Worm (Caenorhabditis elegans) whole organism, L1 larva: ENCODE results near the gene C56E6.4.

Source experiments
- C16A3.4 ChIP-seq: fragments of 150-350 bp; optimal IDR thresholded peaks from 2 replicates; lab custom pipeline; 2014; ENCODE audit warnings: missing biosample characterization, missing genetic modification characterization
- Y116A8C.19 ChIP-seq: sonication (generic microtip); optimal IDR thresholded peaks from 2 replicates; lab custom pipeline; 2016; ENCODE audit warnings: missing compliant biosample characterization, missing genetic modification characterization, borderline replicate concordance
- alr-1 ChIP-seq: fragments of 200-800 bp; sonication (Bioruptor generic); optimal IDR thresholded peaks from 2 replicates; lab custom pipeline; 2018; ENCODE audit warnings: borderline replicate concordance, mild to moderate bottlenecking, missing genetic modification characterization, missing compliant biosample characterization
- ama-1 ChIP-seq: fragments of 150-350 bp; optimal IDR thresholded peaks from 2 replicates; lab custom pipeline; 2014
- blmp-1 ChIP-seq: fragments of 150-350 bp; optimal IDR thresholded peaks from 2 replicates; lab custom pipeline; 2014; ENCODE audit warnings: missing biosample characterization, missing genetic modification characterization
- ceh-82 ChIP-seq, 3 experiments: fragments of 150-350 bp in 1 of 3; sonication (generic microtip) in 2 of 3; optimal IDR thresholded peaks; 2 replicates each; lab custom pipeline; 2014 to 2017; ENCODE audit warnings: missing biosample characterization in 3 of 3, missing genetic modification characterization in 3 of 3
- ceh-90 ChIP-seq: sonication (generic microtip); optimal IDR thresholded peaks from 2 replicates; lab custom pipeline; 2016; ENCODE audit warnings: missing genetic modification characterization, missing compliant biosample characterization
- dsc-1 ChIP-seq: sonication (generic microtip); optimal IDR thresholded peaks from 2 replicates; lab custom pipeline; 2016; ENCODE audit warnings: mild to moderate bottlenecking, missing genetic modification characterization, missing compliant biosample characterization
- efl-1 ChIP-seq, 4 experiments: fragments of 150-350 bp; optimal IDR thresholded peaks in 3 of 4; peaks in 1 of 4; 1 replicate in 1 of 4; 2 replicates in 3 of 4; lab custom pipeline; 2014; ENCODE audit warnings: missing biosample characterization in 2 of 4, missing genetic modification characterization in 2 of 4, missing genetic modification reagents in 2 of 4
- egl-13 ChIP-seq: sonication (generic microtip); optimal IDR thresholded peaks from 2 replicates; lab custom pipeline; 2016; ENCODE audit warnings: missing genotype, missing genetic modification reagents, missing genetic modification characterization, missing compliant biosample characterization
- elt-3 ChIP-seq, 6 experiments: fragments of 150-350 bp in 1 of 6; sonication (generic microtip); optimal IDR thresholded peaks; 2 replicates each; lab custom pipeline; 2017 to 2018; ENCODE audit warnings: missing biosample characterization in 6 of 6, missing genetic modification characterization in 6 of 6, inconsistent platforms in 1 of 6
- ets-5 ChIP-seq: fragments of 200-800 bp; sonication (Bioruptor generic); IDR thresholded peaks from 2 replicates; pipeline ENCODE4 v1.3.6; 2022; ENCODE audit warnings: missing genetic modification characterization, missing compliant biosample characterization
- fkh-10 ChIP-seq: sonication (generic microtip); optimal IDR thresholded peaks from 2 replicates; lab custom pipeline; 2017; ENCODE audit warnings: missing biosample characterization, missing genetic modification reagents, missing genetic modification characterization
- fkh-4 ChIP-seq: sonication (generic microtip); optimal IDR thresholded peaks from 2 replicates; lab custom pipeline; 2016; ENCODE audit warnings: missing compliant biosample characterization, missing genetic modification characterization, borderline replicate concordance
- fkh-8 ChIP-seq: sonication (generic microtip); optimal IDR thresholded peaks from 2 replicates; lab custom pipeline; 2016; ENCODE audit warnings: mild to moderate bottlenecking, missing genetic modification characterization, missing compliant biosample characterization
- hpl-2 ChIP-seq: fragments of 150-350 bp; optimal IDR thresholded peaks from 2 replicates; lab custom pipeline; 2014; ENCODE audit warnings: missing biosample characterization, missing genetic modification reagents, missing genetic modification characterization
- isw-1 ChIP-seq: fragments of 200-800 bp; sonication (Bioruptor generic); IDR thresholded peaks from 2 replicates; pipeline ENCODE4 v1.3.6; 2022; ENCODE audit warnings: missing genetic modification characterization, missing compliant biosample characterization
- jun-1 ChIP-seq: fragments of 150-350 bp; optimal IDR thresholded peaks from 2 replicates; lab custom pipeline; 2014; ENCODE audit warnings: missing biosample characterization, missing genetic modification reagents, missing genetic modification characterization
- lin-13 ChIP-seq: fragments of 150-350 bp; optimal IDR thresholded peaks from 2 replicates; lab custom pipeline; 2014; ENCODE audit warnings: missing biosample characterization, missing genetic modification reagents, missing genetic modification characterization
- lin-14 ChIP-seq: fragments of 200-800 bp; sonication (Bioruptor generic); optimal IDR thresholded peaks from 2 replicates; lab custom pipeline; 2018; ENCODE audit warnings: mild to moderate bottlenecking, missing genetic modification characterization, moderate library complexity, missing compliant biosample characterization
- lin-35 ChIP-seq, 2 experiments: fragments of 150-350 bp; optimal IDR thresholded peaks; 2 replicates each; lab custom pipeline; 2014; ENCODE audit warnings: missing biosample characterization in 2 of 2, missing genetic modification characterization in 2 of 2, missing genetic modification reagents in 2 of 2
- lin-39 ChIP-seq: fragments of 150-350 bp; optimal IDR thresholded peaks from 2 replicates; lab custom pipeline; 2014; ENCODE audit warnings: missing biosample characterization, missing genetic modification reagents, missing genetic modification characterization
- lsy-2 ChIP-seq, 2 experiments: fragments of 150-350 bp; optimal IDR thresholded peaks; 2 replicates each; lab custom pipeline; 2014; ENCODE audit warnings: missing biosample characterization in 2 of 2, missing genetic modification characterization in 2 of 2
- mab-9 ChIP-seq: fragments of 200-800 bp; sonication (Bioruptor generic); IDR thresholded peaks from 2 replicates; pipeline ENCODE4 v1.3.6; 2022; ENCODE audit warnings: missing genetic modification reagents, missing genetic modification characterization, missing compliant biosample characterization
- mdl-1 ChIP-seq, 2 experiments: fragments of 150-350 bp; optimal IDR thresholded peaks; 2 replicates each; lab custom pipeline; 2014 to 2017; ENCODE audit warnings: missing biosample characterization in 2 of 2, missing genetic modification characterization in 2 of 2, inconsistent platforms in 1 of 2
- mef-2 ChIP-seq: fragments of 150-350 bp; optimal IDR thresholded peaks from 2 replicates; lab custom pipeline; 2014; ENCODE audit warnings: missing biosample characterization, missing genetic modification characterization
- nhr-11 ChIP-seq: fragments of 150-350 bp; optimal IDR thresholded peaks from 2 replicates; lab custom pipeline; 2014; ENCODE audit warnings: missing biosample characterization, missing genetic modification characterization
- nhr-19 ChIP-seq: fragments of 200-800 bp; sonication (Bioruptor generic); conservative IDR thresholded peaks from 2 replicates; pipeline ENCODE4 v1.3.6; 2022; ENCODE audit warnings: missing genetic modification characterization, missing compliant biosample characterization
- nhr-85 ChIP-seq: sonication (generic microtip); peaks from one replicate; lab custom pipeline; 2016; ENCODE audit warnings: missing genetic modification characterization, inconsistent platforms, missing compliant biosample characterization
- nhr-90 ChIP-seq: sonication (generic microtip); optimal IDR thresholded peaks from 2 replicates; lab custom pipeline; 2016; ENCODE audit warnings: mild to moderate bottlenecking, missing genetic modification characterization, missing compliant biosample characterization; ENCODE audit not compliant: poor library complexity
- pax-3 ChIP-seq: fragments of 200-800 bp; sonication (Bioruptor generic); optimal IDR thresholded peaks from 2 replicates; lab custom pipeline; 2018; ENCODE audit warnings: mild to moderate bottlenecking, missing genetic modification characterization, moderate library complexity, missing compliant biosample characterization
- rnt-1 ChIP-seq: sonication (generic microtip); optimal IDR thresholded peaks from 2 replicates; lab custom pipeline; 2016; ENCODE audit warnings: mild to moderate bottlenecking, missing genetic modification characterization, moderate library complexity, missing compliant biosample characterization
- skn-1 ChIP-seq: fragments of 150-350 bp; optimal IDR thresholded peaks from 2 replicates; lab custom pipeline; 2014; ENCODE audit warnings: missing biosample characterization, missing genetic modification characterization
- snpc-4 ChIP-seq: fragments of 150-350 bp; optimal IDR thresholded peaks from 2 replicates; lab custom pipeline; 2014; ENCODE audit warnings: missing biosample characterization, missing genetic modification characterization
- snu-23 ChIP-seq: sonication (generic microtip); optimal IDR thresholded peaks from 2 replicates; lab custom pipeline; 2016; ENCODE audit warnings: missing genetic modification characterization, missing compliant biosample characterization
- sptf-1 ChIP-seq: fragments of 150-350 bp; optimal IDR thresholded peaks from 2 replicates; lab custom pipeline; 2014; ENCODE audit warnings: missing biosample characterization, missing genetic modification characterization
- swsn-7 ChIP-seq: sonication (generic microtip); optimal IDR thresholded peaks from 2 replicates; lab custom pipeline; 2016; ENCODE audit warnings: missing genetic modification characterization, missing compliant biosample characterization
- tbx-2 ChIP-seq: sonication (generic microtip); optimal IDR thresholded peaks from 2 replicates; lab custom pipeline; 2016; ENCODE audit warnings: missing genetic modification characterization, missing compliant biosample characterization
- unc-30 ChIP-seq: sonication (generic microtip); optimal IDR thresholded peaks from 2 replicates; lab custom pipeline; 2017; ENCODE audit warnings: missing biosample characterization, missing genetic modification characterization
- unc-98 ChIP-seq: fragments of 200-800 bp; sonication (Bioruptor generic); IDR thresholded peaks from 2 replicates; pipeline ENCODE4 v1.3.6; 2022; ENCODE audit warnings: missing genetic modification characterization, missing compliant biosample characterization
- xbp-1 ChIP-seq: sonication (generic microtip); optimal IDR thresholded peaks from 2 replicates; lab custom pipeline; 2016; ENCODE audit warnings: missing genetic modification characterization, missing compliant biosample characterization
- ztf-11 ChIP-seq, 2 experiments: sonication (generic microtip); optimal IDR thresholded peaks; 2 replicates each; lab custom pipeline; 2016 to 2017; ENCODE audit warnings: missing genetic modification characterization in 2 of 2, missing biosample characterization in 1 of 2, missing compliant biosample characterization in 1 of 2

The C56E6.4 gene

DNA sequence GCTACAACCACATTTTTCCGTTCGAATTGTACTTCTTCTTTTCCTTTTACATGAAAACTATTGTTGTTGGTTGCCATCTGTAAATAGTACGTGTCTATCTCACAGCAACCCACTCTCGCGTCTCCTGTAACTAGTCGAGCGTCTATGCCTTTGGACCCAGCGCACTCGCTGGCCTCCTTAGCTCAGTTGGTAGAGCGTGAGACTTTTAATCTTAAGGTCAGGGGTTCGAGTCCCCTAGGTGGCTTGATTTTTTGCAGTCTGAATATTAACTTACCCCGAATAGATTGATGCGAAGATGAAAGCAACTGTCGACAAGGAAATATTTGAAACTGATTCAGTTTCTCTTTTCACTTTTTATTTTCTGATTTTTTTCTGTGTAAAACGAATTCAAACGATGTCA lies 36.5 kb upstream of the C56E6.4 start, which contains the start of gene mpz-3 (continued):
- TF ChIP-seq nhr-19 (peak; percentile 58), alr-1 (no peak), ets-5 (GFP tag; lab: Robert Waterston, UW) (no peak), hpl-2 (GFP tag; lab: Kevin White, UChicago) (no peak), nhr-11 (tag; lab: Kevin White, UChicago) (no peak), lsy-2 (tag; optimal IDR thresholded peaks at IDR 0.05; lab: Kevin White, UChicago) (peak; percentile 21 to 55), pax-3 (tag; lab: Kevin White, UChicago) (no peak), unc-30 (tag; lab: Kevin White, UChicago) (no peak), nhr-90 (tag; lab: Kevin White, UChicago) (peak; percentile 25), fkh-4 (tag; lab: Kevin White, UChicago) (no peak)

DNA sequence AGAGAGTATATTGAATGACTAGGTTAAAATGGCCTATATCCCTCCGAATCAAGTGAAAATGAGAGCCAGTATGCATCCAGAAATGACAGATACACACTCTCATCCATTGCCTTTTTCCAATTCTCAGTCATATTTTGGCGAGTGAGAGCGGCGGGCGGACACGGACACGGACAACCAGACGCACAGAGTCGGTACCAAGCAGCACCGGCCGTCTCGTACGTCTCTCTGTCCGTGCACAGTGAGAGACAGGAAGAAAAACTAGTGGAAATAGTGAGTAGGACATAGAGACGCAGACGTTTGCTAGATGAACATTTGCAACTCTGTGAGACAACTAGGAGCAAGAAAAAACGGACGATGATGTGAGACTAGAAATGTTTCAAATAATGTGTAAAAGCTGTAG lies 34.7 kb upstream of the C56E6.4 start:
- peak; percentile 44 for TF ChIP-seq fkh-10 (GFP tag; lab: Kevin White, UChicago)
- TF ChIP-seq egl-13, result no peak
- no peak for TF ChIP-seq tbx-2 (tag; lab: Kevin White, UChicago)
- peak; percentile 11 for TF ChIP-seq rnt-1 (tag; lab: Kevin White, UChicago)
- TF ChIP-seq lsy-2 (tag; optimal IDR thresholded peaks at IDR 0.05; lab: Kevin White, UChicago), result peak in 1 of 2 experiments; percentile 14
- TF ChIP-seq blmp-1 (tag; lab: Kevin White, UChicago), result peak; percentile 50
- TF ChIP-seq dsc-1, result peak; percentile 14
- peak in 1 of 3 experiments; percentile 14 for TF ChIP-seq ceh-82 (tag; optimal IDR thresholded peaks at IDR 0.05; lab: Kevin White, UChicago)
- no peak for TF ChIP-seq lin-39
- TF ChIP-seq lin-14 (GFP tag; lab: Kevin White, UChicago), result peak; percentile 78
- no peak for TF ChIP-seq fkh-4 (tag; lab: Kevin White, UChicago)
- peak; percentile 24 to 40 for TF ChIP-seq efl-1 (optimal IDR thresholded peaks at IDR 0.05; lab: Kevin White, UChicago)
- peak; percentile 16 to 89 for TF ChIP-seq efl-1 (GFP tag; optimal IDR thresholded peaks at IDR 0.05 in 1 of 2; lab: Kevin White, UChicago)
- no peak for TF ChIP-seq mab-9 (GFP tag; lab: Robert Waterston, UW)
- TF ChIP-seq unc-30 (tag; lab: Kevin White, UChicago), result no peak
- TF ChIP-seq jun-1 (tag; lab: Kevin White, UChicago), result peak; percentile 26
- TF ChIP-seq nhr-90 (tag; lab: Kevin White, UChicago), result no peak
- TF ChIP-seq snu-23 (GFP tag; lab: Kevin White, UChicago), result peak; percentile 12
- TF ChIP-seq fkh-8 (tag; lab: Kevin White, UChicago), result peak; percentile 35
- no peak for TF ChIP-seq unc-98 (GFP tag; lab: Robert Waterston, UW)
- no peak for TF ChIP-seq skn-1

DNA sequence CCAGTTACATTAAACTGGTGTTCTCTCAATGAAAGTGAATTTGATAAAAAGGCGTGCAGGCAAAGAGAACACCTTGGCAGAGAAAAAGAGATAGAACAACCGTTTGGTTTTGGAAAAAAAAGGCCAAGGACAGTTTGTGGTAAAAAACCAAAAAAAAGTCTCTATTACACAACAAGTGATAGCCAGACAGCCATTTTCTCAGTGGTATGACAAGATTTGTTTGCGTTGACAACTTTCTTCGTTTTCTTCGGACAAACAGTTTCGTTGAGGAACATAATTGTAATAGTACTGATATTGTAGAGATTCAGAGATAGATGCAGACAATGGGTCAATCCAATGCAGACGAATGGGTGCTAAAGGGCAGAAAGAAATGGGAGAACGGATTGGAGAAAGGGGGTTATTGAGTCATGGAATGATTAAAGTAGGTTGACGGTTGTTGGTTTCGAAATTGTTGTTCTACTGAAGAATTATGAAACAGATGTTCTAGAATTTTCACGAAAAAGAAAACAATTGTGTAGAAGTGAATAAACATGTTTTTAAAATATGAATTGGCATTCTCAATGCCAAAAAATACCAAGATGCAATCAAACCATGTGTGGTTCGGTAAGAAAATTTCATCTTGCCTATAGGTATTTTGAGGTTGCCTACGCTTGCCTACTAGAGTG lies 33.8 kb upstream of the C56E6.4 start:
- peak; percentile 0 for TF ChIP-seq skn-1
- TF ChIP-seq ceh-90 (tag; lab: Kevin White, UChicago), result no peak
- TF ChIP-seq blmp-1 (tag; lab: Kevin White, UChicago), result peak; percentile 65
- peak; percentile 51 for TF ChIP-seq ama-1
- TF ChIP-seq xbp-1, result no peak
- TF ChIP-seq elt-3 (tag; optimal IDR thresholded peaks at IDR 0.05; lab: Kevin White, UChicago), result peak in 1 of 6 experiments; percentile 6
- no peak for TF ChIP-seq Y116A8C.19
- peak; percentile 57 for TF ChIP-seq nhr-85
- peak; percentile 65 for TF ChIP-seq lin-14 (GFP tag; lab: Kevin White, UChicago)

DNA sequence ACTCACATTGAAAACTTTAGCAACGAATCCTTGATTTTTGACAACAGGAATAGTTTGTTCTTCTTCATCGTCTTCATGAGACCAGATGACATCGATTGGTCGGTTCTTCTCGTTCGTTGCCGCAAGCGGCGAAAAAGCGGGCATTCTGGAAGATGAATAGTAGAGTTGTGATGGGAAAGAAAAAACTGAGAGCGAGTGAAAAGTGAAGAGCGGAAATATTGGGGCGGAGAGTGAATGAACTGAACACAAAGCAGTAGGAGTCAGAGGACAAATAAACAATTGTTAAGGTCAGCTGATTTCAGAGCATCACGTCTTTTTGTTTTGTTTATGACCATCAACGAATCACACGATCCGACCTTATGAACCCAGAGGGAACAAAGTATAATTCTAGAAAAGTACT lies 32.8 kb upstream of the C56E6.4 start, which contains the start of gene F18C5.10:
TSS of gene F18C5.10 (minus strand) at position 145 of the 400 bp plus-strand sequence.
- TF ChIP-seq swsn-7, result no peak
- peak; percentile 11 for TF ChIP-seq snu-23 (GFP tag; lab: Kevin White, UChicago)
- TF ChIP-seq lsy-2 (tag; optimal IDR thresholded peaks at IDR 0.05; lab: Kevin White, UChicago), result peak in 1 of 2 experiments; percentile 26
- TF ChIP-seq C16A3.4 (tag; lab: Kevin White, UChicago), result peak; percentile 20
- TF ChIP-seq lin-13, result no peak
- no peak for TF ChIP-seq nhr-90 (tag; lab: Kevin White, UChicago)
- no peak for TF ChIP-seq isw-1 (GFP tag; lab: Robert Waterston, UW)
- peak in 1 of 2 experiments; percentile 44 for TF ChIP-seq lin-35 (GFP tag; optimal IDR thresholded peaks at IDR 0.05; lab: Kevin White, UChicago)
- peak; percentile 14 for TF ChIP-seq ama-1
- no peak for TF ChIP-seq fkh-4 (tag; lab: Kevin White, UChicago)
- TF ChIP-seq mef-2 (tag; lab: Kevin White, UChicago), result no peak
- TF ChIP-seq efl-1 (optimal IDR thresholded peaks at IDR 0.05; lab: Kevin White, UChicago), result no peak
- TF ChIP-seq efl-1 (GFP tag; optimal IDR thresholded peaks at IDR 0.05 in 1 of 2; lab: Kevin White, UChicago), result no peak
- TF ChIP-seq snpc-4 (tag; lab: Kevin White, UChicago), result no peak
- TF ChIP-seq mdl-1 (tag; optimal IDR thresholded peaks at IDR 0.05; lab: Kevin White, UChicago), result peak in 1 of 2 experiments; percentile 1
- TF ChIP-seq ztf-11 (tag; optimal IDR thresholded peaks at IDR 0.05; lab: Kevin White, UChicago), result no peak
- no peak for TF ChIP-seq sptf-1 (tag; lab: Kevin White, UChicago)
- no peak for TF ChIP-seq ceh-82 (tag; optimal IDR thresholded peaks at IDR 0.05; lab: Kevin White, UChicago)
- TF ChIP-seq lin-39, result no peak
- no peak for TF ChIP-seq elt-3 (tag; optimal IDR thresholded peaks at IDR 0.05; lab: Kevin White, UChicago)
- TF ChIP-seq rnt-1 (tag; lab: Kevin White, UChicago), result peak; percentile 16
- TF ChIP-seq nhr-85, result no peak
- peak; percentile 36 for TF ChIP-seq nhr-19
